Fruit fly (Drosophila melanogaster): Measurements from ENCODE around the gene CG15475.

dm6 chr2L:20597744-20598143 is 16.6 kb upstream of the CG15475 start:
- TF ChIP-seq pan (optimal IDR thresholded peaks at IDR 0.05): no peak
- TF ChIP-seq CG8478 (optimal IDR thresholded peaks at IDR 0.05): no peak
- no peak for TF ChIP-seq EcR (GFP tag; optimal IDR thresholded peaks at IDR 0.05)
- no peak for TF ChIP-seq usp (GFP tag; optimal IDR thresholded peaks at IDR 0.05)
- no peak for TF ChIP-seq Dll (optimal IDR thresholded peaks at IDR 0.05)
- TF ChIP-seq psq (optimal IDR thresholded peaks at IDR 0.05): no peak
